Worm (Caenorhabditis elegans): ENCODE measurements around the gene B0280.2.

DNA sequence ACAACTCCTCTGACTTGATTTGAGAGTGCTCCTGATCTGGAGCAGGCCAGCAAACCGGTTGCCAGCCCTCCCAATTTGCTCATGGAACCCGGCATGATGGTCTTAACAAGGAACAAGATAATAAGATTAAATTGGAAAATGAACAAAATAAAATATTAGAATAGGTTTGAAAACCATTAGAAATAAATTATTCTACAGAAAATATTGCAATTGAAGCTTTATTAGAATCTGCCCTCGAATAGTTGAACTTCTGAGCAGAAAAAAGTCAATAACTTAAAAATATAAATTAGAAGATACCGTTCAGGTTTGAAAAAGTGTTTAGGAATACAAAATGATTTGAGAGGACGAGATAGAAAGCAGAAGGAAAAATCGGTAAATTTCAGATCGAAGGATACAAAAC is 34.2 kb downstream of the B0280.2 start, which contains the start of gene nuo-4:
- TF ChIP-seq nfya-1 (tag; optimal IDR thresholded peaks at IDR 0.05; ENCODE audit: borderline replicate concordance, insufficient read depth): no peak
- no peak for TF ChIP-seq attf-3 (GFP tag; conservative IDR thresholded peaks at IDR 0.05)
- no peak for TF ChIP-seq egrh-3 (GFP tag; IDR thresholded peaks at IDR 0.05)
- no peak for TF ChIP-seq sea-2 (GFP tag; IDR thresholded peaks at IDR 0.05)
- TF ChIP-seq ama-1 (optimal IDR thresholded peaks at IDR 0.05): no peak
- TF ChIP-seq ama-1 (GFP tag; optimal IDR thresholded peaks at IDR 0.05): no peak
- no peak for TF ChIP-seq unc-62 (GFP tag; optimal IDR thresholded peaks at IDR 0.05)
- no peak for TF ChIP-seq F57C9.4 (tag; optimal IDR thresholded peaks at IDR 0.05)

All from whole organism, young adult.